Fruit fly (Drosophila melanogaster) whole organism, wandering third instar larva: ENCODE results near the gene nub.

Experiments
- Abd-B ChIP-seq: fragments of >200 bp; optimal IDR thresholded peaks from 2 replicates; lab custom pipeline; 2017; ENCODE audit warnings: missing biosample characterization, missing genetic modification characterization
- Hnf4 ChIP-seq: fragments of 200-800 bp; sonication (Bioruptor generic); optimal IDR thresholded peaks from 2 replicates; lab custom pipeline; 2016; ENCODE audit warnings: missing biosample characterization, mild to moderate bottlenecking, missing genetic modification characterization
- OdsH ChIP-seq: fragments of 200-800 bp; sonication (Bioruptor generic); optimal IDR thresholded peaks from 2 replicates; lab custom pipeline; 2016; ENCODE audit warnings: missing biosample characterization, mild to moderate bottlenecking, missing genetic modification characterization
- fru ChIP-seq: fragments of 200-800 bp; sonication (Bioruptor generic); optimal IDR thresholded peaks from 3 replicates; lab custom pipeline; 2016; ENCODE audit warnings: missing biosample characterization, mild to moderate bottlenecking, missing genetic modification characterization
- psq ChIP-seq: fragments of 200-800 bp; sonication (Bioruptor generic); optimal IDR thresholded peaks from 3 replicates; lab custom pipeline; 2017; ENCODE audit warnings: missing biosample characterization, mild to moderate bottlenecking, missing genetic modification characterization, moderate library complexity
- tai ChIP-seq: sonication (Bioruptor generic); optimal IDR thresholded peaks from 2 replicates; lab custom pipeline; 2016; ENCODE audit warnings: missing biosample characterization, missing genetic modification characterization

DNA sequence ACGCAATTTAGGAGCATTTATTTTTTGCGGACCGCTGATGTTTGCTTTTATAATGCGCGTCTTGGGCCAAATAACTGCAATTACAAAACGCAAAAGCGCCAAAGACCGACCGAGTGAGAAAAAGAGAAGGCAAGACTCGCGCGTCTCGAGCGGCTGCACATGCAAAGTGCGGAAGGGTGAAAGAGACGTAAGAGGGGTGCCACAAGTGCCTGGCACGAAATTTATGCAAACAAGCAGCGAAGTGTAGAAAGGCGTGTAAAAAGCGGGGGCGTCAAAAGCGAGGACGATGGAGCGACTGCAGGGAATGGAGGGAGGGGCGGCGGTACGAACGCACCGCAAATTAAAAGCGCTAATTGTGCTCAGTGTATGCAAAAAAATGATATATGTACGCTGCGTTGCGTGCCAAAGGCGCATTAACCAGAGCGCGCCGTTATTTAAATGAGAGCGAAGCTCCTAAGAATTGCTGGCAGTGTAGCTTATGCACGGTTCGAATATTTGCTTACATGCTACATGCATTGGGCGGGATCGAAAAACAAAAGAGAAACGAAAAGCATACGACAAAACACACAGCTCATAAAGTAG is 22.5 kb downstream of the nub start:
- TF ChIP-seq Hnf4 (no peak), OdsH (no peak), fru (GFP tag; lab: Kevin White, UChicago) (no peak), tai (GFP tag; lab: Kevin White, UChicago) (no peak), Abd-B (GFP tag; lab: Kevin White, UChicago) (no peak), psq (GFP tag; lab: Kevin White, UChicago) (no peak)
